Fruit fly (Drosophila melanogaster) whole organism, prepupa: ENCODE measurements around the gene CG9992.

Experiments
- Blimp-1 ChIP-seq: fragments of 200-800 bp; sonication (Bioruptor generic); optimal IDR thresholded peaks from 3 replicates; lab custom pipeline; 2017; ENCODE audit warnings: missing biosample characterization, missing genetic modification characterization, mild to moderate bottlenecking, moderate library complexity, missing genetic modification reagents
- CG11294 ChIP-seq: fragments of 200-800 bp; sonication (Bioruptor generic); IDR thresholded peaks from 2 replicates; pipeline ENCODE4 v1.3.6; 2022; ENCODE audit warnings: missing biosample characterization, missing genetic modification characterization
- CG11762 ChIP-seq: fragments of 200-800 bp; sonication (Bioruptor generic); optimal IDR thresholded peaks from 3 replicates; lab custom pipeline; 2016; ENCODE audit warnings: missing biosample characterization, missing genetic modification characterization; ENCODE audit not compliant: insufficient read depth
- CG11902 ChIP-seq: fragments of 200-800 bp; sonication (Bioruptor generic); optimal IDR thresholded peaks from 3 replicates; lab custom pipeline; 2016; ENCODE audit warnings: missing biosample characterization, missing genetic modification characterization
- CG15336 ChIP-seq: fragments of 200-800 bp; sonication (Bioruptor generic); IDR thresholded peaks from 2 replicates; pipeline ENCODE4 v1.3.6; 2022; ENCODE audit warnings: missing biosample characterization, missing genetic modification characterization
- CG1621 ChIP-seq: fragments of 200-800 bp; sonication (Bioruptor generic); optimal IDR thresholded peaks from 3 replicates; lab custom pipeline; 2018; ENCODE audit warnings: missing biosample characterization, mild to moderate bottlenecking, missing genetic modification characterization
- CG16779 ChIP-seq: fragments of 200-800 bp; sonication (Bioruptor generic); optimal IDR thresholded peaks from 3 replicates; lab custom pipeline; 2017; ENCODE audit warnings: missing biosample characterization, mild to moderate bottlenecking, missing genetic modification characterization
- CG3032 ChIP-seq: fragments of 200-800 bp; optimal IDR thresholded peaks from 2 replicates; lab custom pipeline; 2019; ENCODE audit warnings: missing biosample characterization, mild to moderate bottlenecking, missing genetic modification characterization, moderate library complexity
- CG31627 ChIP-seq: fragments of 200-800 bp; sonication (Bioruptor generic); optimal IDR thresholded peaks from 3 replicates; lab custom pipeline; 2016; ENCODE audit warnings: missing biosample characterization, missing genetic modification characterization
- CG32006 ChIP-seq: fragments of 200-800 bp; sonication (Bioruptor generic); optimal IDR thresholded peaks from 3 replicates; lab custom pipeline; 2017; ENCODE audit warnings: missing biosample characterization, mild to moderate bottlenecking, missing genetic modification characterization
- CG34406 ChIP-seq: fragments of 200-800 bp; sonication (Bioruptor generic); optimal IDR thresholded peaks from 3 replicates; lab custom pipeline; 2016; ENCODE audit warnings: missing biosample characterization, missing genetic modification characterization
- CG4318 ChIP-seq: fragments of 200-800 bp; sonication (Bioruptor generic); optimal IDR thresholded peaks from 3 replicates; lab custom pipeline; 2017; ENCODE audit warnings: missing biosample characterization, mild to moderate bottlenecking, missing genetic modification characterization
- CG6276 ChIP-seq: fragments of 200-800 bp; sonication (Bioruptor generic); optimal IDR thresholded peaks from 2 replicates; lab custom pipeline; 2017; ENCODE audit warnings: missing biosample characterization, mild to moderate bottlenecking, missing genetic modification characterization
- CG6792 ChIP-seq: fragments of 200-800 bp; sonication (Bioruptor generic); optimal IDR thresholded peaks from 3 replicates; lab custom pipeline; 2016; ENCODE audit warnings: missing biosample characterization, missing genetic modification characterization
- CG6808 ChIP-seq: fragments of 200-800 bp; sonication (Bioruptor generic); optimal IDR thresholded peaks from 3 replicates; lab custom pipeline; 2017; ENCODE audit warnings: missing biosample characterization, missing genetic modification characterization, mild to moderate bottlenecking, moderate library complexity, missing genetic modification reagents
- CG7368 ChIP-seq: fragments of 200-800 bp; sonication (Bioruptor generic); optimal IDR thresholded peaks from 3 replicates; lab custom pipeline; 2016; ENCODE audit warnings: missing biosample characterization, missing genetic modification characterization
- CG8119 ChIP-seq: fragments of 200-800 bp; sonication (Bioruptor generic); IDR thresholded peaks from 3 replicates; pipeline ENCODE4 v1.3.6; 2022; ENCODE audit warnings: missing biosample characterization, missing genetic modification characterization
- CG8319 ChIP-seq: fragments of 200-800 bp; sonication (Bioruptor generic); optimal IDR thresholded peaks from 3 replicates; lab custom pipeline; 2016; ENCODE audit warnings: missing biosample characterization, missing genetic modification characterization
- CG8632 ChIP-seq: fragments of 200-800 bp; sonication (Bioruptor generic); optimal IDR thresholded peaks from 3 replicates; lab custom pipeline; 2016; ENCODE audit warnings: missing biosample characterization, missing genetic modification characterization
- Eip75B ChIP-seq: fragments of 200-800 bp; sonication (Bioruptor generic); optimal IDR thresholded peaks from 3 replicates; lab custom pipeline; 2016; ENCODE audit warnings: missing biosample characterization, missing genetic modification characterization
- Eip78C ChIP-seq: fragments of 200-800 bp; sonication (Bioruptor generic); peaks from one replicate; lab custom pipeline; 2016; ENCODE audit warnings: missing biosample characterization, missing genetic modification characterization
- Eip93F ChIP-seq: fragments of 200-800 bp; sonication (Bioruptor generic); optimal IDR thresholded peaks from 2 replicates; lab custom pipeline; 2016; ENCODE audit warnings: missing biosample characterization, mild to moderate bottlenecking, missing genetic modification characterization
- Ets21C ChIP-seq: fragments of 200-800 bp; sonication (Bioruptor generic); optimal IDR thresholded peaks from 3 replicates; lab custom pipeline; 2016; ENCODE audit warnings: missing biosample characterization, missing genetic modification characterization
- Ets96B ChIP-seq: fragments of 200-800 bp; optimal IDR thresholded peaks from 2 replicates; lab custom pipeline; 2019; ENCODE audit warnings: missing biosample characterization, mild to moderate bottlenecking, missing genetic modification characterization, moderate library complexity
- Gug ChIP-seq: fragments of 200-800 bp; sonication (Bioruptor generic); IDR thresholded peaks from 2 replicates; pipeline ENCODE4 v1.3.6; 2022; ENCODE audit warnings: missing biosample characterization, missing genetic modification characterization
- Hr38 ChIP-seq: sonication (Bioruptor generic); optimal IDR thresholded peaks from 2 replicates; lab custom pipeline; 2016; ENCODE audit warnings: missing biosample characterization, missing genetic modification characterization
- Hr39 ChIP-seq: fragments of 200-800 bp; sonication (Bioruptor generic); optimal IDR thresholded peaks from 2 replicates; lab custom pipeline; 2016; ENCODE audit warnings: missing biosample characterization, missing genetic modification characterization
- Hr4 ChIP-seq: fragments of 200-800 bp; sonication (Bioruptor generic); optimal IDR thresholded peaks from 3 replicates; lab custom pipeline; 2016; ENCODE audit warnings: missing biosample characterization, missing genetic modification characterization
- Lpt ChIP-seq: fragments of 200-800 bp; sonication (Bioruptor generic); optimal IDR thresholded peaks from 3 replicates; lab custom pipeline; 2016; ENCODE audit warnings: missing biosample characterization, missing genetic modification characterization
- Met ChIP-seq: fragments of 200-800 bp; sonication (Bioruptor generic); optimal IDR thresholded peaks from 3 replicates; lab custom pipeline; 2016; ENCODE audit warnings: missing biosample characterization, missing genetic modification characterization
- OdsH ChIP-seq: fragments of 200-800 bp; sonication (Bioruptor generic); optimal IDR thresholded peaks from 3 replicates; lab custom pipeline; 2016; ENCODE audit warnings: missing biosample characterization, missing genetic modification characterization
- Smox ChIP-seq: fragments of 200-800 bp; sonication (Bioruptor generic); optimal IDR thresholded peaks from 3 replicates; lab custom pipeline; 2016; ENCODE audit warnings: missing biosample characterization, missing genetic modification characterization
- Sox102F ChIP-seq: fragments of 200-800 bp; sonication (Bioruptor generic); optimal IDR thresholded peaks from 2 replicates; lab custom pipeline; 2016; ENCODE audit warnings: missing biosample characterization, mild to moderate bottlenecking, missing genetic modification characterization
- Sox14 ChIP-seq: fragments of 200-800 bp; sonication (Bioruptor generic); optimal IDR thresholded peaks from 3 replicates; lab custom pipeline; 2016; ENCODE audit warnings: missing biosample characterization, missing genetic modification characterization
- achi ChIP-seq: fragments of 200-800 bp; sonication (Bioruptor generic); optimal IDR thresholded peaks from 3 replicates; lab custom pipeline; 2016; ENCODE audit warnings: missing biosample characterization, missing genetic modification characterization
- cyc ChIP-seq: fragments of 200-800 bp; sonication (Bioruptor generic); optimal IDR thresholded peaks from 3 replicates; lab custom pipeline; 2016; ENCODE audit warnings: missing biosample characterization, missing genetic modification characterization
- dac ChIP-seq: fragments of 200-800 bp; sonication (Bioruptor generic); optimal IDR thresholded peaks from 2 replicates; lab custom pipeline; 2017; ENCODE audit warnings: missing biosample characterization, mild to moderate bottlenecking, missing genetic modification characterization
- eg ChIP-seq: fragments of 200-800 bp; sonication (Bioruptor generic); IDR thresholded peaks from 3 replicates; pipeline ENCODE4 v1.3.6; 2022; ENCODE audit warnings: missing biosample characterization, missing genetic modification characterization
- esn ChIP-seq: fragments of 200-800 bp; sonication (Bioruptor generic); optimal IDR thresholded peaks from 2 replicates; lab custom pipeline; 2016; ENCODE audit warnings: missing biosample characterization, mild to moderate bottlenecking, missing genetic modification characterization, moderate library complexity
- fd85E ChIP-seq: fragments of 200-800 bp; sonication (Bioruptor generic); optimal IDR thresholded peaks from 3 replicates; lab custom pipeline; 2016; ENCODE audit warnings: missing biosample characterization, missing genetic modification characterization
- fkh ChIP-seq: fragments of 200-800 bp; sonication (Bioruptor generic); optimal IDR thresholded peaks from 3 replicates; lab custom pipeline; 2017; ENCODE audit warnings: missing biosample characterization, mild to moderate bottlenecking, missing genetic modification characterization, moderate library complexity
- lz ChIP-seq: fragments of 200-800 bp; sonication (Bioruptor generic); optimal IDR thresholded peaks from 3 replicates; lab custom pipeline; 2016; ENCODE audit warnings: missing biosample characterization, missing genetic modification characterization
- net ChIP-seq: fragments of 200-800 bp; sonication (Bioruptor generic); optimal IDR thresholded peaks from 3 replicates; lab custom pipeline; 2016; ENCODE audit warnings: missing biosample characterization, missing genetic modification characterization
- pdm3 ChIP-seq: fragments of 200-800 bp; sonication (Bioruptor generic); optimal IDR thresholded peaks from 3 replicates; lab custom pipeline; 2016; ENCODE audit warnings: missing biosample characterization, missing genetic modification characterization
- salr ChIP-seq, 2 experiments: fragments of 200-800 bp; sonication (Bioruptor generic); optimal IDR thresholded peaks; 3 replicates each; lab custom pipeline; 2016 to 2018; ENCODE audit warnings: missing biosample characterization in 2 of 2, missing genetic modification characterization in 2 of 2, mild to moderate bottlenecking in 1 of 2
- ss ChIP-seq, 2 experiments: fragments of 200-800 bp; sonication (Bioruptor generic); optimal IDR thresholded peaks; 2 replicates in 1 of 2; 3 replicates in 1 of 2; lab custom pipeline; 2017 to 2018; ENCODE audit warnings: mild to moderate bottlenecking in 2 of 2, missing biosample characterization in 2 of 2, missing genetic modification characterization in 2 of 2, moderate library complexity in 1 of 2
- svp ChIP-seq: fragments of 200-800 bp; sonication (Bioruptor generic); peaks from one replicate; lab custom pipeline; 2016; ENCODE audit warnings: missing biosample characterization, missing genetic modification characterization
- topi ChIP-seq: fragments of 200-800 bp; sonication (Bioruptor generic); optimal IDR thresholded peaks from 3 replicates; lab custom pipeline; 2016; ENCODE audit warnings: missing biosample characterization, missing genetic modification characterization
- vri ChIP-seq: fragments of 200-800 bp; sonication (Bioruptor generic); optimal IDR thresholded peaks from 3 replicates; lab custom pipeline; 2016; ENCODE audit warnings: missing biosample characterization, mild to moderate bottlenecking, missing genetic modification characterization

CG9992 gene

DNA sequence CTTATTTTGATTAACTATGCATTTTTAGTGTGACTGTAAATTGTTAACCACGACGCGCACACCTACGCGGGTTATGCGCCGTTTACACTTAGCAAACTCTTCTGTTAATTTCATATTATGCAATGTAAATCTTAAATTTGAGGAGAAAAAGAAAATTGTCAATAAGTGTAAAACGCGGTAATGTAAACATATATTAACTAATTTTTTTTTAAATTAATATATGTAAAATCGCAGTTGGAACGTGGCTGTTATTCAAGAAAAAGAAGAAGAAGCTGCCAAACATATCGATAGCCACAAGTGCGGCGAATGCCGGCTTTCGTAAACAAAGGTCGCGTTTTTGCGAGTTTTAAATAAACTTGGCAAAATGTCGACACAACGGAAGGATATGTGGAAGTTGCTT, 6.7 kb upstream of the CG9992 start, which contains the start of the genes TH1 and mei-41 (continued):
- TF ChIP-seq CG34406 (GFP tag; lab: Kevin White, UChicago), result peak; percentile 75
- TF ChIP-seq CG6792, result no peak
- TF ChIP-seq fd85E (GFP tag; lab: Kevin White, UChicago), result no peak
- peak; percentile 81 for TF ChIP-seq lz (GFP tag; lab: Kevin White, UChicago)
- no peak for TF ChIP-seq CG6276 (GFP tag; lab: Kevin White, UChicago)
- peak in 1 of 2 experiments; percentile 65 for TF ChIP-seq salr (GFP tag; optimal IDR thresholded peaks at IDR 0.05; lab: Kevin White, UChicago)
- TF ChIP-seq Blimp-1 (GFP tag; lab: Kevin White, UChicago), result no peak
- TF ChIP-seq Lpt (GFP tag; lab: Kevin White, UChicago), result peak; percentile 58
- no peak for TF ChIP-seq CG16779 (tag; lab: Kevin White, UChicago)
- no peak for TF ChIP-seq net
- peak; percentile 49 for TF ChIP-seq Eip93F (GFP tag; lab: Kevin White, UChicago)
- TF ChIP-seq CG11294 (GFP tag; lab: Robert Waterston, UW), result peak; percentile 87
- TF ChIP-seq, all 60 proteins: peak for 25

dm6 chrX:16385942-16386392, 1.3 kb upstream of the CG9992 start:
- peak; percentile 32 for TF ChIP-seq CG3032 (tag; lab: Kevin White, UChicago)
- peak; percentile 41 for TF ChIP-seq CG31627 (GFP tag; lab: Kevin White, UChicago)
- TF ChIP-seq Sox102F (GFP tag; lab: Kevin White, UChicago), result no peak
- peak; percentile 69 for TF ChIP-seq Met
- peak; percentile 40 for TF ChIP-seq CG8632
- no peak for TF ChIP-seq pdm3
- peak; percentile 30 for TF ChIP-seq lz (GFP tag; lab: Kevin White, UChicago)
- TF ChIP-seq CG16779 (tag; lab: Kevin White, UChicago), result no peak
- TF ChIP-seq Sox14 (GFP tag; lab: Kevin White, UChicago), result peak; percentile 41
- no peak for TF ChIP-seq Hr38 (GFP tag; lab: Kevin White, UChicago)
- peak; percentile 83 for TF ChIP-seq svp (GFP tag; lab: Kevin White, UChicago)
- no peak for TF ChIP-seq CG11294 (GFP tag; lab: Robert Waterston, UW)
- peak; percentile 6 for TF ChIP-seq dac (GFP tag; lab: Kevin White, UChicago)
- TF ChIP-seq CG11762, result peak; percentile 28
- peak; percentile 44 for TF ChIP-seq CG34406 (GFP tag; lab: Kevin White, UChicago)
- peak; percentile 61 for TF ChIP-seq achi (GFP tag; lab: Kevin White, UChicago)
- TF ChIP-seq CG32006 (GFP tag; lab: Kevin White, UChicago), result peak; percentile 69
- peak; percentile 10 to 33 for TF ChIP-seq ss (GFP tag; optimal IDR thresholded peaks at IDR 0.05; lab: Kevin White, UChicago)
- no peak for TF ChIP-seq Blimp-1 (GFP tag; lab: Kevin White, UChicago)
- TF ChIP-seq Gug (GFP tag; lab: Robert Waterston, UW), result no peak
- peak; percentile 50 for TF ChIP-seq Smox (GFP tag; lab: Kevin White, UChicago)
- no peak for TF ChIP-seq CG6808 (GFP tag; lab: Kevin White, UChicago)
- TF ChIP-seq Eip78C (GFP tag; lab: Kevin White, UChicago), result peak; percentile 86
- peak; percentile 65; the same call in 2 of the 3 replicates for TF ChIP-seq CG8119 (GFP tag; lab: Robert Waterston, UW)
- peak; percentile 23 for TF ChIP-seq CG4318 (GFP tag; lab: Kevin White, UChicago)
- no peak for TF ChIP-seq Lpt (GFP tag; lab: Kevin White, UChicago)
- TF ChIP-seq fkh (GFP tag; lab: Kevin White, UChicago), result peak; percentile 69
- TF ChIP-seq vri (GFP tag; lab: Kevin White, UChicago), result no peak
- no peak for TF ChIP-seq Hr4
- TF ChIP-seq OdsH (GFP tag; lab: Kevin White, UChicago), result peak; percentile 44
- TF ChIP-seq salr (GFP tag; optimal IDR thresholded peaks at IDR 0.05; lab: Kevin White, UChicago), result peak in 1 of 2 experiments; percentile 51
- TF ChIP-seq CG8319 (GFP tag; lab: Kevin White, UChicago), result peak; percentile 7
- TF ChIP-seq fd85E (GFP tag; lab: Kevin White, UChicago), result no peak
- peak; percentile 34 for TF ChIP-seq Ets96B
- no peak for TF ChIP-seq CG7368
- no peak for TF ChIP-seq CG1621 (tag; lab: Kevin White, UChicago)
- TF ChIP-seq CG11902 (GFP tag; lab: Kevin White, UChicago), result no peak
- TF ChIP-seq eg (GFP tag; lab: Robert Waterston, UW), result peak; percentile 55; the same call in 1 of the 3 replicates
- peak; percentile 57 for TF ChIP-seq esn (GFP tag; lab: Kevin White, UChicago)
- peak; percentile 71 for TF ChIP-seq CG15336 (GFP tag; lab: Robert Waterston, UW)
- peak; percentile 30 for TF ChIP-seq Hr39
- peak; percentile 54 for TF ChIP-seq net
- peak; percentile 52 for TF ChIP-seq topi (GFP tag; lab: Kevin White, UChicago)
- TF ChIP-seq Ets21C (GFP tag; lab: Kevin White, UChicago), result no peak
- no peak for TF ChIP-seq Eip75B (GFP tag; lab: Kevin White, UChicago)
- TF ChIP-seq cyc (GFP tag; lab: Kevin White, UChicago), result peak; percentile 17
